Worm (Caenorhabditis elegans) whole organism, late embryonic: ENCODE measurements around the gene C08F11.17.

ENCODE experiments used
- C38D4.7 ChIP-seq: fragments of 200-800 bp; sonication (Bioruptor generic); optimal IDR thresholded peaks from 2 replicates; lab custom pipeline; 2018; ENCODE audit warnings: mild to moderate bottlenecking, missing genetic modification characterization, moderate library complexity, missing compliant biosample characterization
- K09A11.1 ChIP-seq: sonication (generic microtip); optimal IDR thresholded peaks from 2 replicates; lab custom pipeline; 2017; ENCODE audit warnings: antibody characterized with exemption, mild to moderate bottlenecking, missing genetic modification characterization, missing compliant biosample characterization; ENCODE audit not compliant: insufficient read depth
- ahr-1 ChIP-seq: sonication (generic microtip); optimal IDR thresholded peaks from 2 replicates; lab custom pipeline; 2016; ENCODE audit warnings: missing genetic modification characterization, missing compliant biosample characterization
- ama-1 ChIP-seq: fragments of 150-350 bp; optimal IDR thresholded peaks from 2 replicates; lab custom pipeline; 2014
- ceh-18 ChIP-seq: sonication (generic microtip); optimal IDR thresholded peaks from 2 replicates; lab custom pipeline; 2016; ENCODE audit warnings: missing genetic modification characterization, missing compliant biosample characterization
- ceh-30 ChIP-seq: fragments of 150-350 bp; optimal IDR thresholded peaks from 2 replicates; lab custom pipeline; 2014; ENCODE audit warnings: missing biosample characterization, missing genetic modification characterization
- ceh-45 ChIP-seq: fragments of 200-800 bp; sonication (Bioruptor generic); IDR thresholded peaks from 2 replicates; pipeline ENCODE4 v1.3.6; 2022; ENCODE audit warnings: missing genetic modification reagents, missing genetic modification characterization, missing compliant biosample characterization
- ceh-6 ChIP-seq: fragments of 200-800 bp; sonication (Bioruptor generic); optimal IDR thresholded peaks from 2 replicates; lab custom pipeline; 2018; ENCODE audit warnings: mild to moderate bottlenecking, missing genetic modification characterization, missing compliant biosample characterization
- ceh-9 ChIP-seq: sonication (generic microtip); optimal IDR thresholded peaks from 2 replicates; lab custom pipeline; 2016; ENCODE audit warnings: mild to moderate bottlenecking, missing genetic modification characterization, inconsistent platforms, missing compliant biosample characterization
- che-1 ChIP-seq: sonication (generic microtip); optimal IDR thresholded peaks from 2 replicates; lab custom pipeline; 2016; ENCODE audit warnings: mild to moderate bottlenecking, missing genetic modification characterization, missing compliant biosample characterization
- dmd-4 ChIP-seq: sonication (generic microtip); optimal IDR thresholded peaks from 2 replicates; lab custom pipeline; 2016; ENCODE audit warnings: borderline replicate concordance, missing genetic modification characterization, missing compliant biosample characterization
- elt-4 ChIP-seq: sonication (generic microtip); optimal IDR thresholded peaks from 2 replicates; lab custom pipeline; 2016; ENCODE audit warnings: missing genetic modification characterization, missing compliant biosample characterization
- ets-4 ChIP-seq: sonication (generic microtip); optimal IDR thresholded peaks from 2 replicates; lab custom pipeline; 2016; ENCODE audit warnings: missing genetic modification characterization, missing compliant biosample characterization
- hlh-13 ChIP-seq: fragments of 200-800 bp; sonication (Bioruptor generic); optimal IDR thresholded peaks from 2 replicates; lab custom pipeline; 2018; ENCODE audit warnings: mild to moderate bottlenecking, missing genetic modification characterization, missing compliant biosample characterization
- hlh-15 ChIP-seq: sonication (generic microtip); optimal IDR thresholded peaks from 2 replicates; lab custom pipeline; 2016; ENCODE audit warnings: missing genetic modification characterization, missing compliant biosample characterization
- hlh-6 ChIP-seq: sonication (generic microtip); optimal IDR thresholded peaks from 2 replicates; lab custom pipeline; 2016; ENCODE audit warnings: missing genotype, missing genetic modification characterization, missing compliant biosample characterization
- lim-6 ChIP-seq: sonication (generic microtip); optimal IDR thresholded peaks from 2 replicates; lab custom pipeline; 2016; ENCODE audit warnings: missing genetic modification characterization, missing compliant biosample characterization
- madf-2 ChIP-seq: sonication (generic microtip); optimal IDR thresholded peaks from 2 replicates; lab custom pipeline; 2017; ENCODE audit warnings: missing genetic modification characterization, missing compliant biosample characterization
- mec-3 ChIP-seq: sonication (generic microtip); optimal IDR thresholded peaks from 2 replicates; lab custom pipeline; 2016; ENCODE audit warnings: borderline replicate concordance, missing genetic modification characterization, missing compliant biosample characterization
- nfya-1 ChIP-seq: sonication (generic microtip); optimal IDR thresholded peaks from 2 replicates; lab custom pipeline; 2017; ENCODE audit warnings: missing genetic modification characterization, mild to moderate bottlenecking, missing compliant biosample characterization, antibody characterized with exemption, moderate library complexity
- nhr-11 ChIP-seq: fragments of 150-350 bp; optimal IDR thresholded peaks from 2 replicates; lab custom pipeline; 2014; ENCODE audit warnings: missing biosample characterization, missing genetic modification characterization
- npax-4 ChIP-seq: sonication (generic microtip); optimal IDR thresholded peaks from 2 replicates; lab custom pipeline; 2016; ENCODE audit warnings: missing genetic modification characterization, missing compliant biosample characterization
- odd-2 ChIP-seq: sonication (generic microtip); optimal IDR thresholded peaks from 2 replicates; lab custom pipeline; 2017; ENCODE audit warnings: antibody characterized with exemption, mild to moderate bottlenecking, missing genetic modification characterization, missing compliant biosample characterization
- pax-1 ChIP-seq: fragments of 150-350 bp; optimal IDR thresholded peaks from 2 replicates; lab custom pipeline; 2014; ENCODE audit warnings: missing biosample characterization, missing genetic modification characterization
- pha-2 ChIP-seq: sonication (generic microtip); optimal IDR thresholded peaks from 2 replicates; lab custom pipeline; 2017; ENCODE audit warnings: mild to moderate bottlenecking, missing genetic modification characterization, missing compliant biosample characterization
- rnt-1 ChIP-seq: sonication (generic microtip); optimal IDR thresholded peaks from 2 replicates; lab custom pipeline; 2016; ENCODE audit warnings: missing genetic modification characterization, missing compliant biosample characterization
- tbx-7 ChIP-seq: sonication (generic microtip); optimal IDR thresholded peaks from 2 replicates; lab custom pipeline; 2016; ENCODE audit warnings: missing genotype, missing genetic modification characterization, missing compliant biosample characterization
- unc-3 ChIP-seq, 2 experiments: fragments of 200-800 bp in 1 of 2; sonication (Bioruptor generic) in 1 of 2; sonication (generic microtip) in 1 of 2; conservative IDR thresholded peaks in 1 of 2; optimal IDR thresholded peaks in 1 of 2; 2 replicates each; pipeline versions ENCODE4 v1.3.6 to Lab custom; 2016 to 2022; ENCODE audit warnings: missing compliant biosample characterization in 2 of 2, missing genetic modification characterization in 2 of 2, missing genetic modification reagents in 1 of 2
- unc-42 ChIP-seq: sonication (generic microtip); optimal IDR thresholded peaks from 2 replicates; lab custom pipeline; 2016; ENCODE audit warnings: missing genotype, missing genetic modification characterization, missing compliant biosample characterization
- unc-55 ChIP-seq: sonication (generic microtip); optimal IDR thresholded peaks from 2 replicates; lab custom pipeline; 2017; ENCODE audit warnings: missing biosample characterization, missing genetic modification reagents, missing genetic modification characterization
- unc-86 ChIP-seq: sonication (generic microtip); optimal IDR thresholded peaks from 2 replicates; lab custom pipeline; 2016; ENCODE audit warnings: missing genetic modification characterization, missing compliant biosample characterization
- zip-5 ChIP-seq: sonication (generic microtip); optimal IDR thresholded peaks from 2 replicates; lab custom pipeline; 2016; ENCODE audit warnings: missing genetic modification characterization, missing compliant biosample characterization
- ztf-16 ChIP-seq: sonication (generic microtip); optimal IDR thresholded peaks from 2 replicates; lab custom pipeline; 2017; ENCODE audit warnings: missing genetic modification characterization, missing compliant biosample characterization

The C08F11.17 gene

DNA sequence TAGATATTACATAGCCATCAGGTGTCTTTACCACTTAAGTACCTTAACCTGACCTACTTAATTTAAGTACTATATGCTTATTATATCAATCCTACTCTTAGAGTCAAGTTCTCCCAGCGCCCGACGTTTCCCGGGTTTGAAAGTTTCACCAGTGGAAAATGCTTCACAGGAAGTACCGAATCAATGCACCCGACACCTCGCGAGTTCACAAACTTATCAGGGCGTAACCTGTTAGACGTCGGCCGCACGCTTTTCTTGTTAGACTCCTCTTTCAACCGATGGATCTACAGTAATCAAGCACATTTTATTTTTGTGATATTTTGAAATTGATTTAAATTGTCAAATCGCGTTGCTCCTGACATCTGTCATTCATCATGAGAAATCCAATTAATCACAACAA lies 45.2 kb upstream of the C08F11.17 start:
- TF ChIP-seq nfya-1 (tag; lab: Kevin White, UChicago) (no peak), K09A11.1 (tag; lab: Kevin White, UChicago) (no peak), ceh-30 (tag; lab: Kevin White, UChicago) (no peak), lim-6 (tag; lab: Kevin White, UChicago) (no peak), madf-2 (tag; lab: Kevin White, UChicago) (no peak), unc-42 (no peak), elt-4 (tag; lab: Kevin White, UChicago) (no peak), hlh-6 (tag; lab: Kevin White, UChicago) (no peak), nhr-11 (no peak), npax-4 (no peak), tbx-7 (tag; lab: Kevin White, UChicago) (no peak), odd-2 (tag; lab: Kevin White, UChicago) (no peak), rnt-1 (no peak), mec-3 (tag; lab: Kevin White, UChicago) (no peak), ztf-16 (tag; lab: Kevin White, UChicago) (no peak), hlh-15 (tag; lab: Kevin White, UChicago) (no peak), hlh-13 (GFP tag; lab: Kevin White, UChicago) (no peak), zip-5 (tag; lab: Kevin White, UChicago) (no peak), unc-3 (GFP tag; conservative IDR thresholded peaks at IDR 0.05; lab: Robert Waterston, UW) (no peak), unc-3 (tag; optimal IDR thresholded peaks at IDR 0.05; lab: Kevin White, UChicago) (no peak)
- TF ChIP-seq, all 69 proteins: peak for 0

DNA sequence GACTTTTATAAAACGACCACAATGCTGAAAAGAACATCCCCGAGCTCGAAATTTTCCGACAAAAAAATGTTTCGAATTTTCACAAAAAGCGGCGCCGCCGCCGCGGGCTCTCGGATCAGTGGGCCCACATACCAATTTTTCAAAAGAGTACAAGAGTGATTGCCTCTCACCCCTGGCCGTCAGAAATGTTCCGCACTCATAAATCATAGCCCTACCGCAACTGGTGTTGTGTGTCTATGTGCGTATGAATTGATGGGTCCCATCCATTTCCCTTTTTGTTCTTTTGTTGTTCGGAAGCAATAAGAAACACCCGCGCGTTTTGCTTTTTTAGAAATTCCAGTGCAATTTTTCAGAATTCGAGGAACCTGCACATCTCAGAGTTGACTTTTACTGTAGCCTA lies 44.5 kb upstream of the C08F11.17 start:
- no peak for TF ChIP-seq ceh-6
- TF ChIP-seq unc-55 (GFP tag; lab: Kevin White, UChicago), result peak; percentile 92

DNA sequence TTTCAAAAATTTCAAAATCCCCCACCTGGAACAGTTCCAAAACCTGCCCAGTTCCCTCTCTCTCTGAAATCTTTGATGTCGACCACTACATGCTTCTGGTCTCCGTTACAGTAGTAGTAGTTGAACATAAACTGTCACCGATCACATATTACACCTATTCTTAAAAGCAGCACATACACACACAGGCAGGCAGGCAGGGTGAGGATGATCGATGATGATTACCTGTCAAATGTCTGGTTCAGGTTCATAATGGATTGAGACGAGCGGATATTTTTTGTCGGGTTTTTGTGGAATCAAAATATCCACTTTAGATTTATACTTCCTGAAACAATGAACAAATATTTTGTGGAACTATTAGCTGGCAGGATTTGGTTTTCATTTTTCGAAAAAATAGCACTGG lies 43.8 kb upstream of the C08F11.17 start:
- TF ChIP-seq unc-55 (GFP tag; lab: Kevin White, UChicago) (peak; percentile 98), dmd-4 (tag; lab: Kevin White, UChicago) (no peak), ama-1 (lab: Kevin White, UChicago) (no peak), unc-86 (tag; lab: Kevin White, UChicago) (no peak), mec-3 (tag; lab: Kevin White, UChicago) (no peak), pax-1 (no peak), ets-4 (tag; lab: Kevin White, UChicago) (no peak), hlh-15 (tag; lab: Kevin White, UChicago) (no peak), ceh-9 (tag; lab: Kevin White, UChicago) (no peak)

DNA sequence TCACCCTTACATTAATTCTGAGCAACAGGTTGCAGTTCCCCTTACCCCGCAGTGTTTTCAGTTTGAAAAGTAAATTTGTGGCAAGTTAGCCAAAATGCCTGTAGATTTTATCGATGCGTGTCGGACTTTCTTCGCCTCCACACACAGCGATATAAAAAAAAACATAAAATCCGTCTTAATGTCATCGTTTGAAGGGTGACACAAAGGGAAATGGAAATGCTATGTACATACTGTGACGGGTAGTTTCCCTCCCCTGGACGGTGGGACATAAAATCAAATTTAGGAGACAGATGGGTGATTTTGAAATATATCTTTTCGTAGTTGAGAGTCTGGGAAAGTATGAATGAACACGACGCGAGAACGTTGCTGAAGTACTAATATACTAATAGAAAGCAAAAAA lies 42.4 kb upstream of the C08F11.17 start:
- no peak for TF ChIP-seq ets-4 (tag; lab: Kevin White, UChicago)
- no peak for TF ChIP-seq che-1 (tag; lab: Kevin White, UChicago)
- TF ChIP-seq dmd-4 (tag; lab: Kevin White, UChicago), result no peak
- no peak for TF ChIP-seq hlh-15 (tag; lab: Kevin White, UChicago)
- no peak for TF ChIP-seq pha-2
- TF ChIP-seq ceh-18 (tag; lab: Kevin White, UChicago), result no peak
- TF ChIP-seq C38D4.7 (GFP tag; lab: Kevin White, UChicago), result no peak
- TF ChIP-seq npax-4, result no peak
- no peak for TF ChIP-seq ceh-45 (GFP tag; lab: Robert Waterston, UW)
- no peak for TF ChIP-seq elt-4 (tag; lab: Kevin White, UChicago)
- no peak for TF ChIP-seq mec-3 (tag; lab: Kevin White, UChicago)
- TF ChIP-seq ahr-1 (tag; lab: Kevin White, UChicago), result no peak

DNA sequence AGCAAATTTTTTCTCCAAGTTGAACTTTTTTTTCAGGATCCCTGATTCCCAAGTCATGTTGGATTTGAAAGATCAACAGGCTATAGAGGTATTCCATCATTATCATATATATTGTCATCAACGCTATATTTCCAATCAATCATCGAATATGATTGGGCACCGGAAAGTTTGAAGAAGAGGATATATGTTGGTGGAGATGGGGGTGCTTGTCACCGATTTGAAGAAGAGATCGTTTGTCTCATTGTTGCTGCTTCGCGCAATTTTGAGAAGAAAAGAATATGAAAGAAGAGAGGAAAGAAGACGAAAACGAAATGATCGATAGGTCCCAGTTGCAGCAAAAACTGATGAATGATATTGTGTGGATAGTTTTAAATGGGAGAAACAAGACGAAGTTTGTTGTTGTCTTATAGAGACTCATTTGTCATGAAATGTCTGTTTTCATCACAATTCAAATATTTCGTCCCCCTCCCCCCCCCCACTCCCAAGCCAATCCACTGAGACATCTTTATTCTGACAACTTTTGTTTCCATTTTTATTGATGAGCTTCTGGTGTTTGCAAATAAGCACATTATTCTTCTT lies 39.3 kb upstream of the C08F11.17 start, which contains the start of gene T23G4.2:
Gene T23G4.2 (minus strand): TSS at position 255 of the 579 bp plus-strand sequence.
- no peak for TF ChIP-seq ceh-6
- TF ChIP-seq unc-55 (GFP tag; lab: Kevin White, UChicago), result peak; percentile 92
